Worm (Caenorhabditis elegans) whole organism, mixed stage, embryonic: Measurements from ENCODE around the gene Y43D4A.1.
"Not testable (repeated sequence)": the region's sequence is repeated elsewhere in the genome, so short reads cannot be mapped to it uniquely, and the experiment has no call there.

Experiments
- M03D4.4 ChIP-seq: sonication (generic microtip); optimal IDR thresholded peaks from 2 replicates; lab custom pipeline; 2017; ENCODE audit warnings: mild to moderate bottlenecking, missing genetic modification characterization, missing compliant biosample characterization
- blmp-1 ChIP-seq: fragments of 150-350 bp; optimal IDR thresholded peaks from 2 replicates; lab custom pipeline; 2014; ENCODE audit warnings: missing biosample characterization, missing genetic modification characterization
- ceh-39 ChIP-seq: fragments of 150-350 bp; optimal IDR thresholded peaks from 2 replicates; lab custom pipeline; 2014; ENCODE audit warnings: missing biosample characterization, missing genetic modification characterization
- ceh-43 ChIP-seq: fragments of 200-800 bp; sonication (Bioruptor generic); optimal IDR thresholded peaks from 2 replicates; lab custom pipeline; 2018; ENCODE audit warnings: mild to moderate bottlenecking, missing genetic modification characterization, moderate library complexity, missing compliant biosample characterization
- ceh-83 ChIP-seq: fragments of 200-800 bp; sonication (Bioruptor generic); optimal IDR thresholded peaks from 2 replicates; lab custom pipeline; 2018; ENCODE audit warnings: mild to moderate bottlenecking, missing genetic modification characterization, missing compliant biosample characterization
- ces-1 ChIP-seq: fragments of 150-350 bp; optimal IDR thresholded peaks from 2 replicates; lab custom pipeline; 2014; ENCODE audit warnings: missing biosample characterization, missing genetic modification reagents, missing genetic modification characterization
- cnd-1 ChIP-seq: fragments of 200-800 bp; sonication (Bioruptor generic); optimal IDR thresholded peaks from 2 replicates; lab custom pipeline; 2018; ENCODE audit warnings: mild to moderate bottlenecking, missing genetic modification characterization, missing compliant biosample characterization
- elt-1 ChIP-seq: sonication (generic microtip); optimal IDR thresholded peaks from 2 replicates; lab custom pipeline; 2017; ENCODE audit warnings: missing genetic modification characterization, mild to moderate bottlenecking, missing compliant biosample characterization, antibody characterized with exemption, moderate library complexity, borderline replicate concordance; ENCODE audit not compliant: insufficient read depth
- elt-3 ChIP-seq: fragments of 150-350 bp; optimal IDR thresholded peaks from 2 replicates; lab custom pipeline; 2014; ENCODE audit warnings: missing biosample characterization, missing genetic modification characterization
- flh-1 ChIP-seq: fragments of 200-800 bp; sonication (Bioruptor generic); optimal IDR thresholded peaks from 2 replicates; lab custom pipeline; 2018; ENCODE audit warnings: mild to moderate bottlenecking, missing genetic modification characterization, moderate library complexity, missing compliant biosample characterization
- ham-2 ChIP-seq: fragments of 200-800 bp; sonication (Bioruptor generic); optimal IDR thresholded peaks from 2 replicates; lab custom pipeline; 2018; ENCODE audit warnings: mild to moderate bottlenecking, missing genetic modification characterization, missing compliant biosample characterization
- hlh-1 ChIP-seq: fragments of 150-350 bp; optimal IDR thresholded peaks from 2 replicates; lab custom pipeline; 2014; ENCODE audit warnings: missing biosample characterization, missing genetic modification reagents, missing genetic modification characterization
- lin-32 ChIP-seq: fragments of 200-800 bp; sonication (Bioruptor generic); optimal IDR thresholded peaks from 2 replicates; lab custom pipeline; 2018; ENCODE audit warnings: mild to moderate bottlenecking, missing genetic modification characterization, missing compliant biosample characterization
- mab-5 ChIP-seq: fragments of 150-350 bp; optimal IDR thresholded peaks from 2 replicates; lab custom pipeline; 2014; ENCODE audit warnings: missing biosample characterization, missing genetic modification characterization
- mep-1 ChIP-seq: fragments of 150-350 bp; optimal IDR thresholded peaks from 2 replicates; lab custom pipeline; 2017; ENCODE audit warnings: missing biosample characterization, missing genetic modification reagents, missing genetic modification characterization, inconsistent platforms
- mls-2 ChIP-seq: sonication (generic microtip); optimal IDR thresholded peaks from 2 replicates; lab custom pipeline; 2016; ENCODE audit warnings: mild to moderate bottlenecking, missing genetic modification characterization, moderate library complexity, missing compliant biosample characterization
- nhr-12 ChIP-seq: fragments of 150-350 bp; optimal IDR thresholded peaks from 2 replicates; lab custom pipeline; 2014; ENCODE audit warnings: missing biosample characterization, missing genetic modification characterization
- nhr-2 ChIP-seq: fragments of 150-350 bp; optimal IDR thresholded peaks from 2 replicates; lab custom pipeline; 2014; ENCODE audit warnings: missing biosample characterization, missing genetic modification characterization
- nhr-237 ChIP-seq: fragments of 150-350 bp; optimal IDR thresholded peaks from 2 replicates; lab custom pipeline; 2014; ENCODE audit warnings: missing biosample characterization, missing genetic modification characterization
- nhr-28 ChIP-seq: fragments of 150-350 bp; optimal IDR thresholded peaks from 2 replicates; lab custom pipeline; 2014; ENCODE audit warnings: missing biosample characterization, missing genetic modification characterization
- nhr-76 ChIP-seq: sonication (generic microtip); optimal IDR thresholded peaks from 2 replicates; lab custom pipeline; 2017; ENCODE audit warnings: missing biosample characterization, missing genetic modification characterization
- pha-4 ChIP-seq: fragments of 150-350 bp; optimal IDR thresholded peaks from 2 replicates; lab custom pipeline; 2018; ENCODE audit warnings: missing biosample characterization, missing genetic modification reagents, missing genetic modification characterization
- sem-2 ChIP-seq: fragments of 200-800 bp; sonication (Bioruptor generic); optimal IDR thresholded peaks from 2 replicates; lab custom pipeline; 2018; ENCODE audit warnings: mild to moderate bottlenecking, missing genetic modification characterization, missing compliant biosample characterization
- sptf-1 ChIP-seq: sonication (generic microtip); optimal IDR thresholded peaks from 2 replicates; lab custom pipeline; 2017; ENCODE audit warnings: mild to moderate bottlenecking, missing genetic modification characterization, moderate library complexity, missing compliant biosample characterization
- unc-120 ChIP-seq: sonication (generic microtip); optimal IDR thresholded peaks from 2 replicates; lab custom pipeline; 2017; ENCODE audit warnings: missing genetic modification characterization, missing compliant biosample characterization; ENCODE audit not compliant: poor library complexity, severe bottlenecking
- unc-39 ChIP-seq: fragments of 150-350 bp; optimal IDR thresholded peaks from 2 replicates; lab custom pipeline; 2014; ENCODE audit warnings: missing biosample characterization, missing genetic modification characterization
- unc-62 ChIP-seq: fragments of 150-350 bp; optimal IDR thresholded peaks from 2 replicates; lab custom pipeline; 2014; ENCODE audit warnings: missing biosample characterization, missing genetic modification reagents, missing genetic modification characterization
- zip-8 ChIP-seq: fragments of 150-350 bp; optimal IDR thresholded peaks from 2 replicates; lab custom pipeline; 2014; ENCODE audit warnings: missing biosample characterization, missing genetic modification characterization
- ztf-11 ChIP-seq: fragments of 150-350 bp; optimal IDR thresholded peaks from 2 replicates; lab custom pipeline; 2014; ENCODE audit warnings: missing biosample characterization, missing genetic modification characterization

Gene Y43D4A.1

ce11 chrIV:16710312-16710711, 33.3 kb upstream of the Y43D4A.1 start:
- TF ChIP-seq sptf-1 (no peak), mep-1 (tag; lab: Kevin White, UChicago) (no peak), ztf-11 (tag; lab: Kevin White, UChicago) (no peak), cnd-1 (tag; lab: Kevin White, UChicago) (no peak), ces-1 (GFP tag; lab: Kevin White, UChicago) (no peak), flh-1 (GFP tag; lab: Kevin White, UChicago) (no peak), blmp-1 (tag; lab: Kevin White, UChicago) (no peak), elt-1 (tag; lab: Kevin White, UChicago) (no peak), ceh-43 (no peak), ceh-83 (GFP tag; lab: Kevin White, UChicago) (no peak), sem-2 (GFP tag; lab: Kevin White, UChicago) (no peak), unc-120 (tag; lab: Kevin White, UChicago) (no peak)

ce11 chrIV:16718651-16719050, 25.0 kb upstream of the Y43D4A.1 start:
- TF ChIP-seq ham-2 (GFP tag; lab: Kevin White, UChicago) (no peak), zip-8 (tag; lab: Kevin White, UChicago) (no peak), ceh-83 (GFP tag; lab: Kevin White, UChicago) (no peak), flh-1 (GFP tag; lab: Kevin White, UChicago) (no peak), nhr-237 (tag; lab: Kevin White, UChicago) (no peak), sptf-1 (no peak), unc-39 (no peak), mls-2 (tag; lab: Kevin White, UChicago) (no peak), nhr-28 (tag; lab: Kevin White, UChicago) (no peak), ztf-11 (tag; lab: Kevin White, UChicago) (no peak), nhr-12 (tag; lab: Kevin White, UChicago) (no peak), M03D4.4 (no peak), ceh-43 (no peak), unc-120 (tag; lab: Kevin White, UChicago) (no peak)

DNA sequence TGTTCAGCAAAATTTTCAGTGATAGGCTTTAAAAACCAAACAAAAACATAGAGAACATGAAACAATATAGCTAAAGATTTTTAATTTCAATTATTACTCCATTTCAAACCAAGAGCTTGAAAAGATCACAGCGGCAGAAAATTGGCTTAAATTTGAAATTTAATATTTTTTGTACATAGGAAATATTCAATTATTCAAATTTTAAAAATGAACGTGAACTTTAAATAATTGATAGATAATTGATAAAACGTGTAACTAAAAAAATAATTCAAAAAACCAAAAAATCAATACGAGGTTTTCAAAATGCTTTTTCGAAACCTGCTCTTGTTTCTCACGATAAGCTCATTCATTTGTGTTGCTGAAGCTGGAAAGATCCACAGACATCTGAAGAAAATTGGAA, 23.2 kb upstream of the Y43D4A.1 start, which contains the start of gene Y51H4A.22:
Y51H4A.22 (plus strand) TSS at position 301 of the 400 bp plus-strand sequence.
- TF ChIP-seq elt-3 (tag; lab: Kevin White, UChicago) (no peak), nhr-76 (no peak), nhr-28 (tag; lab: Kevin White, UChicago) (no peak), lin-32 (GFP tag; lab: Kevin White, UChicago) (no peak), ceh-83 (GFP tag; lab: Kevin White, UChicago) (no peak), pha-4 (tag; lab: Kevin White, UChicago) (no peak), ceh-39 (tag; lab: Kevin White, UChicago) (no peak)

DNA sequence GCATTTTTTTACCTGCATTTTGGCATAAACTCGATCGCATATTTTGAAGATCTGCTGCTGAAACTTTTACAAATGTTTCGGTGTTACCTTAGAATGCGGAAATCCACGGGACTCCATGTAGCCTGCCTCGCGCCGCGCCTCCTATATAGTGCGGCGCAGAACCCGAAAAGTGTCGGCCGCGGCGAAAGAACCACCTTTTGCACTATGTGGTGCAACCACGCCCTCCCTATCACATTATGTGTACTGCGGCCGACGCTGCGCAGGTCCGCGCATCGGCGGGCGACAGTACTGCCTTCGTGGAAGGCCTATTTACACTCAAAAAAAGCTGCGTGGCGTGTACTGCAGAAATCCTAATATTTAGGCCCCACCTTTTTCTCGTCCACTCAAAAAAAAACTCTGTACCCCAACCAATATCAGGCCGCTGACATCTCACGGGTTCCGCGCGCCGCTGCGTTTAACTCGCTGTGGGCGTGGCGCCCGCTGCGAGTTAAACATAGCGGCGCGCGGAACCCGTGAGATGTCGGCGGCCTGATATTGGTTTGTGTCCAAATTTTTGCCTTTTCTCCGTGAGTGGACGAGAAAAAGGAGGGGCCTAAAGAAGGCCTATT, 21.5 kb upstream of the Y43D4A.1 start:
- TF ChIP-seq nhr-2 (tag; lab: Kevin White, UChicago) (no peak), lin-32 (GFP tag; lab: Kevin White, UChicago) (no peak), ceh-83 (GFP tag; lab: Kevin White, UChicago) (no peak)

ce11 chrIV:16722616-16723015, 21.0 kb upstream of the Y43D4A.1 start, which contains the start of gene Y51H4A.23:
Gene Y51H4A.23 (plus strand): TSS chrIV:16722916.
- TF ChIP-seq mab-5 (tag; lab: Kevin White, UChicago); unc-120 (tag; lab: Kevin White, UChicago); sem-2 (GFP tag; lab: Kevin White, UChicago): not testable (repeated sequence)

- TF ChIP-seq cnd-1 (tag; lab: Kevin White, UChicago) (no peak), hlh-1 (tag; lab: Kevin White, UChicago) (no peak), unc-62 (no peak), pha-4 (tag; lab: Kevin White, UChicago) (no peak), ceh-43 (no peak)
These were observed 7.7 kb upstream of the Y43D4A.1 start, which contains the start of gene Y51H4A.25 for ce11 chrIV:16735957-16736356. Gene Y51H4A.25 (plus strand): TSS chrIV:16736329.
